Worm (Caenorhabditis elegans) whole organism, mixed stage, embryonic: ENCODE measurements around the gene sru-18.

Experiments
- ces-1 ChIP-seq: fragments of 150-350 bp; optimal IDR thresholded peaks from 2 replicates; lab custom pipeline; 2014; ENCODE audit warnings: missing biosample characterization, missing genetic modification reagents, missing genetic modification characterization
- lin-13 ChIP-seq: fragments of 150-350 bp; optimal IDR thresholded peaks from 2 replicates; lab custom pipeline; 2014; ENCODE audit warnings: missing biosample characterization, missing genetic modification characterization
- mep-1 ChIP-seq: fragments of 150-350 bp; optimal IDR thresholded peaks from 2 replicates; lab custom pipeline; 2017; ENCODE audit warnings: missing biosample characterization, missing genetic modification reagents, missing genetic modification characterization, inconsistent platforms
- nhr-76 ChIP-seq: sonication (generic microtip); optimal IDR thresholded peaks from 2 replicates; lab custom pipeline; 2017; ENCODE audit warnings: missing biosample characterization, missing genetic modification characterization
- pha-4 ChIP-seq: fragments of 150-350 bp; optimal IDR thresholded peaks from 2 replicates; lab custom pipeline; 2018; ENCODE audit warnings: missing biosample characterization, missing genetic modification reagents, missing genetic modification characterization
- snpc-4 ChIP-seq: fragments of 150-350 bp; optimal IDR thresholded peaks from 2 replicates; lab custom pipeline; 2014; ENCODE audit warnings: missing biosample characterization, missing genetic modification characterization
- unc-62 ChIP-seq: fragments of 150-350 bp; optimal IDR thresholded peaks from 2 replicates; lab custom pipeline; 2014; ENCODE audit warnings: missing biosample characterization, missing genetic modification reagents, missing genetic modification characterization
- ztf-11 ChIP-seq: fragments of 150-350 bp; optimal IDR thresholded peaks from 2 replicates; lab custom pipeline; 2014; ENCODE audit warnings: missing biosample characterization, missing genetic modification characterization

DNA sequence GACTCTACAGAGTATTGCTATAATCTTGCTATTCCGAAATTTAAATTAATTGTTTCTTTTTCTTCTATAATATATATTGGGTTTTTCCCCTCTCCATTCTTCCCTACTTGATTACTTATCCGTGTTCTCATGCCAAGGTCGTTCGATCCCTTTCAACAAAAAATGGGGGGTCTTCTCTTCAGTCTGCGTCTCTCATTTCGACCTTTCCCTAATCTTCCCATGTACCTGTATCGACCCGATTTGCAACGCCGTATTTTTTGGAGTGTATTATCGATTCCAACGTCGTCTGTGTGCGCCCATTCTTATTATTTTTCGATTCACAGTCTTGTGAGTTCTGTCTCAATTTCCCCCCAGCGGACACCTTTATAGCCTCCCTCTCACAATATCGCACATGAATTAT lies 34.3 kb upstream of the sru-18 start:
- no peak for TF ChIP-seq unc-62 (GFP tag; lab: Kevin White, UChicago)
- no peak for TF ChIP-seq mep-1 (tag; lab: Kevin White, UChicago)
- no peak for TF ChIP-seq snpc-4 (tag; lab: Kevin White, UChicago)
- no peak for TF ChIP-seq nhr-76 (tag; lab: Kevin White, UChicago)
- TF ChIP-seq lin-13 = no peak
- TF ChIP-seq pha-4 (tag; lab: Kevin White, UChicago) = no peak
- no peak for TF ChIP-seq ces-1 (GFP tag; lab: Kevin White, UChicago)
- no peak for TF ChIP-seq ztf-11 (tag; lab: Kevin White, UChicago)
